Worm (Caenorhabditis elegans) whole organism, L4 larva: ENCODE data around the gene srlf-27.

ENCODE experiments used
- mes-2 ChIP-seq: sonication (generic microtip); optimal IDR thresholded peaks from 2 replicates; lab custom pipeline; 2016; ENCODE audit warnings: missing genotype, mild to moderate bottlenecking, missing genetic modification characterization, missing compliant biosample characterization; ENCODE audit not compliant: poor library complexity, severe bottlenecking
- nhr-111 ChIP-seq: fragments of 200-800 bp; sonication (Bioruptor generic); optimal IDR thresholded peaks from 2 replicates; lab custom pipeline; 2018; ENCODE audit warnings: mild to moderate bottlenecking, missing genetic modification characterization, missing compliant biosample characterization
- nhr-237 ChIP-seq: sonication (generic microtip); optimal IDR thresholded peaks from 2 replicates; lab custom pipeline; 2017; ENCODE audit warnings: missing biosample characterization, missing genetic modification characterization
- zip-2 ChIP-seq: fragments of 150-350 bp; optimal IDR thresholded peaks from 2 replicates; lab custom pipeline; 2014; ENCODE audit warnings: missing biosample characterization, missing genetic modification characterization

- TF ChIP-seq nhr-237 (tag; lab: Kevin White, UChicago) (no peak), zip-2 (tag; lab: Kevin White, UChicago) (no peak), nhr-111 (no peak), mes-2 (tag; lab: Kevin White, UChicago) (no peak)
Observed at ce11 chrIV:14687716-14688115, 50.2 kb downstream of the srlf-27 start.
